Worm (Caenorhabditis elegans) whole organism, midembryonic: ENCODE measurements around the gene pdi-6.

ENCODE experiments used
- T22C8.4 ChIP-seq: fragments of 200-800 bp; sonication (Bioruptor generic); IDR thresholded peaks from 2 replicates; pipeline ENCODE4 v1.3.6; 2022; ENCODE audit warnings: missing genetic modification characterization, missing compliant biosample characterization
- cog-1 ChIP-seq: sonication (generic microtip); optimal IDR thresholded peaks from 2 replicates; lab custom pipeline; 2016; ENCODE audit warnings: missing genetic modification characterization, missing compliant biosample characterization
- flt-1 ChIP-seq: fragments of 200-800 bp; sonication (Bioruptor generic); IDR thresholded peaks from 2 replicates; pipeline ENCODE4 v1.3.6; 2022; ENCODE audit warnings: missing genetic modification characterization, missing compliant biosample characterization
- klf-2 ChIP-seq: fragments of 200-800 bp; sonication (Bioruptor generic); conservative IDR thresholded peaks from 2 replicates; pipeline ENCODE4 v1.3.6; 2022; ENCODE audit warnings: missing genetic modification reagents, missing genetic modification characterization, missing compliant biosample characterization
- med-1 ChIP-seq: sonication (generic microtip); optimal IDR thresholded peaks from 2 replicates; lab custom pipeline; 2017; ENCODE audit warnings: missing genetic modification characterization, mild to moderate bottlenecking, missing compliant biosample characterization, antibody characterized with exemption, missing genetic modification reagents; ENCODE audit not compliant: insufficient read depth
- ref-1 ChIP-seq: fragments of 200-800 bp; sonication (Bioruptor generic); conservative IDR thresholded peaks from 2 replicates; pipeline ENCODE4 v1.3.6; 2022; ENCODE audit warnings: missing genetic modification reagents, missing genetic modification characterization, missing compliant biosample characterization
- tab-1 ChIP-seq: fragments of 200-800 bp; sonication (Bioruptor generic); IDR thresholded peaks from 2 replicates; pipeline ENCODE4 v1.3.6; 2022; ENCODE audit warnings: missing genetic modification characterization, missing compliant biosample characterization
- ztf-23 ChIP-seq: fragments of 200-800 bp; sonication (Bioruptor generic); IDR thresholded peaks from 2 replicates; pipeline ENCODE4 v1.3.6; 2022; ENCODE audit warnings: missing genetic modification reagents, missing genetic modification characterization, missing compliant biosample characterization
- ztf-29 ChIP-seq: fragments of 200-800 bp; sonication (Bioruptor generic); IDR thresholded peaks from 2 replicates; pipeline ENCODE4 v1.3.6; 2022; ENCODE audit warnings: missing genetic modification reagents, missing genetic modification characterization, missing compliant biosample characterization

pdi-6 gene

DNA sequence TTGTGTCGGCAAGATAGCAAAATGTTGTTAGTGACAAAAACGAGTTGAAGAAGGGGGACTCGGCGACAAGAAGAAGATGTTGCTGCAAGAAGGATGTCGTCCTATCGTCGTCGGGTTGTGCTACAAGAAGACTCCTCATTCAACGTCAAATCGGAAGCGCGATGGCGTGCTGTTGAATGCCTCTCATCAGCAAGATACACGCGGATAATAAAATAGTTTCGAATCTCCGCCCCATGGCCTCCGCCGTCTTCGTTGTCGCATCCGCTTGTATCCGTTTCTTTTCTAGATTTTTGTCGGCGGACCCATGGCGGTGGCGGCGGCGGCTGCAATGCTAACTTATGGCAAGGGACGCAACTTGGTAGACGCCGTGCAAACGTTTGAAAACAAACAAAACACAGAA is 30.4 kb downstream of the pdi-6 start:
- no peak for TF ChIP-seq cog-1
- TF ChIP-seq ztf-29 (GFP tag; lab: Robert Waterston, UW): no peak
- TF ChIP-seq flt-1: no peak
- TF ChIP-seq T22C8.4: no peak
- TF ChIP-seq ztf-23 (GFP tag; lab: Robert Waterston, UW): no peak
- TF ChIP-seq klf-2: no peak
- no peak for TF ChIP-seq ref-1
- no peak for TF ChIP-seq tab-1 (GFP tag; lab: Robert Waterston, UW)
- no peak for TF ChIP-seq med-1 (GFP tag; lab: Kevin White, UChicago)

DNA sequence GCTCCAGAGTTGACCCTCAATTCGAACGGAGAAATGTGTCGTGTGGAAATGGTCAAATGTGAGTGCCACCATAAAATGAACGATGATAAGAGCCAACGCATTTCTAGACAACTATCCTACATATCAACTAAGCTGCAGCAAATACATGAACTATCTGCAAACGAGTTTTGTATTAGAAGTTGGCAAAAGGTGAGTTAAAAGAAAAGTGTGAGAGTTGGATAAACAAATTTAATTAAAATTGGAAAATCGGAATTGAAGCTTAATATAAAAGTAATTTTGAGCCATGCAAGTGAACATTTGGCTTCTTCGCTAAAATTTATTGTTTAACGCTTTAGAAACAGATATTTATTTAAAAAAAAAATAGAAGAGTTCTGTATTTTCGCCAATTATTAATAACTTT is 32.4 kb downstream of the pdi-6 start, which contains the start of gene cest-19:
Gene cest-19, minus strand, starts transcription at position 101 of the 400 bp plus-strand sequence.
- TF ChIP-seq T22C8.4: no peak
- TF ChIP-seq ztf-29 (GFP tag; lab: Robert Waterston, UW): no peak
- TF ChIP-seq med-1 (GFP tag; lab: Kevin White, UChicago): no peak
- no peak for TF ChIP-seq ref-1
- no peak for TF ChIP-seq tab-1 (GFP tag; lab: Robert Waterston, UW)
- TF ChIP-seq flt-1: no peak
- TF ChIP-seq klf-2: no peak
- no peak for TF ChIP-seq ztf-23 (GFP tag; lab: Robert Waterston, UW)
- TF ChIP-seq cog-1: no peak

DNA sequence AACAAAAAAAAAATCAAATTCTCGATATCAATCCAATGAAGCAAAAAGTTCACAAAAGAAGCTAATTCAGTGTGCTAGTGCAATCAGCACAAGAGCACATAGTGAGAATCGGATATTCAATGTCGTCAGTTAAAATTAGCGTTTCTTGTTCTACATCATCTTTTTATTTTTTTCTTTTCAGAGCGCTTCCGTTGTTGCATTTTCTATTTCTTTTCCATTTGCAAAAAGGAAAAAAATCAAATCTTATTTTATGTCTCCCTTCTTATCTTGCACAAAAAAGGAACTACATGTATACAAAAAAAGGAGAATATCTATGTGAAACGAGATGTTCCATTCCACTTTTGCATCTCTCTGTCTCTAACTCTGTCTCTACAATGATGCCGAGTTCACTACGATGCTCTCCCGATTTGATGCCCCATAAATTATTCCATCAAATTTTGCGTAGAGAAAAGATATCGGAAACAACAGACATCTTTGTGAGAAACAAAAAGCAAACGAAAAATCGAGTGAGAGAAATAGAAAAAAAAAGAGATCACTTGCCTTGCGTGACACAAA is 34.6 kb downstream of the pdi-6 start:
- no peak for TF ChIP-seq ztf-23 (GFP tag; lab: Robert Waterston, UW)
- TF ChIP-seq ztf-29 (GFP tag; lab: Robert Waterston, UW): no peak
- TF ChIP-seq tab-1 (GFP tag; lab: Robert Waterston, UW): no peak
- no peak for TF ChIP-seq ref-1
- no peak for TF ChIP-seq flt-1
- TF ChIP-seq med-1 (GFP tag; lab: Kevin White, UChicago): no peak
- TF ChIP-seq cog-1: no peak
- TF ChIP-seq klf-2: no peak
- TF ChIP-seq T22C8.4: no peak

DNA sequence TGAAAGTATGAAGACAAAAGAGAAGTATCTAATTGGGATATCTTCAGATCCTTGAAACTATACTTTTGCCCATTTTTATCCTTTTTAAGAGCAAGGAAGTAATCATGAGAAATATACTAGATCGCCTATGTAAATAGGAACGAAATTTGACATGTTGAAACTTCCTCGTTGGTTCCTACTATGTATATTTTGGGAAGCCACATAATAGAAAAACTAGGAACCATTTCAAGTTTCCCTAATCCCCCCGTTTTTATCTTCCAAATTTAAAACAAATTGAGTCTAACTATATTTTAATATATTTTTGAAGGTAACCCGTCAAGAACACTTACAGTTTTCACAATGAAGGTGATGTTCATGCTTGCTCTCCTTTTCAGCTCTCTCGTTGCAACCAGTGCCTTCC is 39.5 kb downstream of the pdi-6 start, which contains the start of gene flp-26:
Gene flp-26, plus strand, starts transcription at position 301 of the 400 bp plus-strand sequence.
- TF ChIP-seq cog-1 (no peak), tab-1 (GFP tag; lab: Robert Waterston, UW) (no peak)

DNA sequence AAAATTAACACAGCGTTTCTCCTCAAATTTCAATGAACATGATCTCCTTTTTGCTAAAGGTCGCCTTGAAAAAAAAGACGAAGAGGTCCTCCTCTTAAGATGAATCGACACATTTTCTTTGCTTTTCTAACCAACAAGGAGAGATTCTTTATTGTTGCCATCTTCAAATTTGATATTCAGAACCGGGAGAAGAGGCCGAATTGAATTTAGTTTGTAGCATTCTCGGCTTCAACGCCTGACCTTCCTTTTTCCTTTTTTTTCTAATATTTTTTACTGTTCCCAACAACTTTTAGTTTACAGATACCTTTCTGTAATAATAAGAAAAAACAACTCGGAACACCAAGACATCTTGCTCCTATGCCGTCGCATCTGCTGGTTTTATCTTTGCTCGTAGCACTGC is 48.6 kb downstream of the pdi-6 start, which contains the start of gene cah-5:
Gene cah-5, plus strand, starts transcription at position 301 of the 400 bp plus-strand sequence.
- TF ChIP-seq ztf-23 (GFP tag; lab: Robert Waterston, UW) (no peak), cog-1 (no peak), flt-1 (no peak), tab-1 (GFP tag; lab: Robert Waterston, UW) (no peak), med-1 (GFP tag; lab: Kevin White, UChicago) (no peak), T22C8.4 (no peak), klf-2 (no peak), ztf-29 (GFP tag; lab: Robert Waterston, UW) (no peak), ref-1 (no peak)
